Worm (Caenorhabditis elegans) whole organism, L4 larva: ENCODE measurements around the gene rpl-37.

Source experiments
- D1046.2 ChIP-seq: fragments of 200-800 bp; sonication (Bioruptor generic); IDR thresholded peaks from 2 replicates; pipeline ENCODE4 v1.3.6; 2022; ENCODE audit warnings: missing genetic modification characterization, missing compliant biosample characterization
- F37D6.2 ChIP-seq: sonication (generic microtip); optimal IDR thresholded peaks from 2 replicates; lab custom pipeline; 2016; ENCODE audit warnings: mild to moderate bottlenecking, missing genetic modification characterization, missing compliant biosample characterization
- F44E2.7 ChIP-seq: fragments of 200-800 bp; sonication (Bioruptor generic); IDR thresholded peaks from 2 replicates; pipeline ENCODE4 v2.1.2; 2022; ENCODE audit warnings: missing genetic modification characterization, missing compliant biosample characterization
- T26A8.4 ChIP-seq: fragments of 200-800 bp; sonication (Bioruptor generic); IDR thresholded peaks from 2 replicates; pipeline ENCODE4 v1.3.6; 2022; ENCODE audit warnings: missing genetic modification characterization, missing compliant biosample characterization
- Y105C5A.15 ChIP-seq: fragments of 200-800 bp; sonication (Bioruptor generic); IDR thresholded peaks from 2 replicates; pipeline ENCODE4 v1.3.6; 2022; ENCODE audit warnings: missing genetic modification characterization, missing compliant biosample characterization
- ZK546.5 ChIP-seq, 2 experiments: sonication (generic microtip); optimal IDR thresholded peaks; 2 replicates each; lab custom pipeline; 2017; ENCODE audit warnings: missing biosample characterization in 2 of 2, missing genetic modification characterization in 2 of 2
- aha-1 ChIP-seq: fragments of 150-350 bp; peaks from one replicate; lab custom pipeline; 2014; ENCODE audit warnings: missing biosample characterization, missing genetic modification characterization
- ama-1 ChIP-seq: fragments of 150-350 bp; optimal IDR thresholded peaks from 2 replicates; lab custom pipeline; 2014; ENCODE audit warnings: inconsistent platforms, mixed read lengths
- attf-4 ChIP-seq: sonication (generic microtip); optimal IDR thresholded peaks from 3 replicates; lab custom pipeline; 2017; ENCODE audit warnings: missing biosample characterization, missing genetic modification characterization
- ceh-28 ChIP-seq: fragments of 150-350 bp; optimal IDR thresholded peaks from 2 replicates; lab custom pipeline; 2014; ENCODE audit warnings: missing biosample characterization, missing genetic modification reagents, missing genetic modification characterization
- ctbp-1 ChIP-seq: fragments of 200-800 bp; sonication (Bioruptor generic); IDR thresholded peaks from 2 replicates; pipeline ENCODE4 v1.3.6; 2022; ENCODE audit warnings: missing genetic modification reagents, missing genetic modification characterization, missing compliant biosample characterization
- daf-16 ChIP-seq, 3 experiments: sonication (generic microtip); optimal IDR thresholded peaks; 2 replicates each; lab custom pipeline; 2016 to 2017; ENCODE audit warnings: missing genetic modification characterization in 3 of 3, missing genetic modification reagents in 3 of 3, mild to moderate bottlenecking in 2 of 3, missing compliant biosample characterization in 2 of 3, missing biosample characterization in 1 of 3, moderate library complexity in 1 of 3
- daf-19 ChIP-seq: fragments of 200-800 bp; sonication (Bioruptor generic); conservative IDR thresholded peaks from 2 replicates; pipeline ENCODE4 v1.3.6; 2022; ENCODE audit warnings: missing genetic modification characterization, missing compliant biosample characterization
- dmd-6 ChIP-seq: fragments of 200-800 bp; sonication (Bioruptor generic); IDR thresholded peaks from 2 replicates; pipeline ENCODE4 v1.3.6; 2022; ENCODE audit warnings: missing genetic modification reagents, missing genetic modification characterization, missing compliant biosample characterization
- dpl-1 ChIP-seq: fragments of 150-350 bp; optimal IDR thresholded peaks from 2 replicates; lab custom pipeline; 2014; ENCODE audit warnings: missing biosample characterization, missing genetic modification reagents, missing genetic modification characterization
- dve-1 ChIP-seq: sonication (generic microtip); optimal IDR thresholded peaks from 2 replicates; lab custom pipeline; 2017; ENCODE audit warnings: antibody characterized with exemption, mild to moderate bottlenecking, missing genetic modification characterization, missing compliant biosample characterization; ENCODE audit not compliant: insufficient read depth
- egl-43 ChIP-seq: fragments of 200-800 bp; sonication (Bioruptor generic); IDR thresholded peaks from 2 replicates; pipeline ENCODE4 v1.3.6; 2022; ENCODE audit warnings: missing genetic modification reagents, missing genetic modification characterization, missing compliant biosample characterization
- fkh-10 ChIP-seq: fragments of 150-350 bp; optimal IDR thresholded peaks from 2 replicates; lab custom pipeline; 2014; ENCODE audit warnings: missing biosample characterization, missing genetic modification reagents, missing genetic modification characterization
- gei-8 ChIP-seq: fragments of 200-800 bp; sonication (Bioruptor generic); optimal IDR thresholded peaks from 2 replicates; lab custom pipeline; 2018; ENCODE audit warnings: mild to moderate bottlenecking, missing genetic modification characterization, missing compliant biosample characterization
- hlh-11 ChIP-seq: fragments of 200-800 bp; sonication (Bioruptor generic); optimal IDR thresholded peaks from 2 replicates; lab custom pipeline; 2018; ENCODE audit warnings: mild to moderate bottlenecking, missing genetic modification characterization, missing compliant biosample characterization
- hlh-30 ChIP-seq: sonication (generic microtip); optimal IDR thresholded peaks from 2 replicates; lab custom pipeline; 2017; ENCODE audit warnings: antibody characterized with exemption, mild to moderate bottlenecking, missing genetic modification characterization, missing compliant biosample characterization; ENCODE audit not compliant: insufficient read depth
- hmg-1.1 ChIP-seq: fragments of 200-800 bp; sonication (Bioruptor generic); IDR thresholded peaks from 2 replicates; pipeline ENCODE4 v1.3.6; 2022; ENCODE audit warnings: missing genetic modification reagents, missing genetic modification characterization, missing compliant biosample characterization
- jun-1 ChIP-seq: fragments of 150-350 bp; optimal IDR thresholded peaks from 2 replicates; lab custom pipeline; 2014; ENCODE audit warnings: missing biosample characterization, missing genetic modification reagents, missing genetic modification characterization
- lin-13 ChIP-seq: fragments of 150-350 bp; optimal IDR thresholded peaks from 2 replicates; lab custom pipeline; 2014; ENCODE audit warnings: missing biosample characterization, missing genetic modification reagents, missing genetic modification characterization
- lin-29 ChIP-seq: fragments of 200-800 bp; sonication (Bioruptor generic); IDR thresholded peaks from 2 replicates; pipeline ENCODE4 v1.3.6; 2022; ENCODE audit warnings: missing genetic modification reagents, missing genetic modification characterization, missing compliant biosample characterization
- lin-38 ChIP-seq: fragments of 200-800 bp; sonication (Bioruptor generic); IDR thresholded peaks from 2 replicates; pipeline ENCODE4 v1.3.6; 2022; ENCODE audit warnings: missing genetic modification reagents, missing genetic modification characterization, missing compliant biosample characterization
- lin-39 ChIP-seq: fragments of 150-350 bp; optimal IDR thresholded peaks from 2 replicates; lab custom pipeline; 2014; ENCODE audit warnings: missing biosample characterization, missing genetic modification reagents, missing genetic modification characterization
- lir-3 ChIP-seq: sonication (generic microtip); optimal IDR thresholded peaks from 2 replicates; lab custom pipeline; 2016; ENCODE audit warnings: mild to moderate bottlenecking, missing genetic modification characterization, missing compliant biosample characterization
- lsy-2 ChIP-seq, 2 experiments: fragments of 150-350 bp in 1 of 2; sonication (generic microtip) in 1 of 2; optimal IDR thresholded peaks; 2 replicates each; lab custom pipeline; 2014 to 2017; ENCODE audit warnings: missing biosample characterization in 2 of 2, missing genetic modification characterization in 2 of 2
- madf-9 ChIP-seq: fragments of 200-800 bp; sonication (Bioruptor generic); conservative IDR thresholded peaks from 2 replicates; pipeline ENCODE4 v1.3.6; 2022; ENCODE audit warnings: missing genetic modification reagents, missing genetic modification characterization, missing compliant biosample characterization
- mdt-29 ChIP-seq: fragments of 200-800 bp; sonication (Bioruptor generic); IDR thresholded peaks from 2 replicates; pipeline ENCODE4 v1.3.6; 2022; ENCODE audit warnings: missing genetic modification reagents, missing genetic modification characterization, missing compliant biosample characterization
- mep-1 ChIP-seq: fragments of 150-350 bp; sonication (generic microtip); optimal IDR thresholded peaks from 3 replicates; lab custom pipeline; 2014; ENCODE audit warnings: missing biosample characterization, missing genetic modification characterization
- mes-2 ChIP-seq: sonication (generic microtip); optimal IDR thresholded peaks from 2 replicates; lab custom pipeline; 2016; ENCODE audit warnings: missing genotype, mild to moderate bottlenecking, missing genetic modification characterization, missing compliant biosample characterization; ENCODE audit not compliant: poor library complexity, severe bottlenecking
- nhr-10 ChIP-seq: fragments of 150-350 bp; optimal IDR thresholded peaks from 2 replicates; lab custom pipeline; 2014; ENCODE audit warnings: missing biosample characterization, missing genetic modification characterization
- nhr-28 ChIP-seq: fragments of 150-350 bp; optimal IDR thresholded peaks from 2 replicates; lab custom pipeline; 2014; ENCODE audit warnings: missing biosample characterization, missing genetic modification characterization
- nhr-42 ChIP-seq: fragments of 200-800 bp; sonication (Bioruptor generic); IDR thresholded peaks from 2 replicates; pipeline ENCODE4 v1.3.6; 2022; ENCODE audit warnings: missing genetic modification characterization, missing compliant biosample characterization
- rbr-2 ChIP-seq: sonication (generic microtip); optimal IDR thresholded peaks from 2 replicates; lab custom pipeline; 2016; ENCODE audit warnings: missing genotype, missing genetic modification characterization, missing compliant biosample characterization
- snpc-1.2 ChIP-seq: fragments of 200-800 bp; sonication (Bioruptor generic); IDR thresholded peaks from 2 replicates; pipeline ENCODE4 v1.3.6; 2022; ENCODE audit warnings: missing genetic modification reagents, missing genetic modification characterization, missing compliant biosample characterization
- snpc-4 ChIP-seq: fragments of 150-350 bp; optimal IDR thresholded peaks from 2 replicates; lab custom pipeline; 2014; ENCODE audit warnings: missing biosample characterization, missing genetic modification characterization
- spr-1 ChIP-seq: sonication (generic microtip); optimal IDR thresholded peaks from 2 replicates; lab custom pipeline; 2016; ENCODE audit warnings: mild to moderate bottlenecking, missing genetic modification characterization, missing compliant biosample characterization
- spr-3 ChIP-seq: fragments of 200-800 bp; sonication (Bioruptor generic); optimal IDR thresholded peaks from 2 replicates; lab custom pipeline; 2018; ENCODE audit warnings: mild to moderate bottlenecking, missing genetic modification characterization, missing compliant biosample characterization
- tag-97 ChIP-seq: fragments of 200-800 bp; sonication (Bioruptor generic); IDR thresholded peaks from 2 replicates; pipeline ENCODE4 v1.3.6; 2022; ENCODE audit warnings: missing genetic modification characterization, missing compliant biosample characterization
- tra-1 ChIP-seq: fragments of 200-800 bp; sonication (Bioruptor generic); IDR thresholded peaks from 2 replicates; pipeline ENCODE4 v1.3.6; 2022; ENCODE audit warnings: missing genetic modification reagents, missing genetic modification characterization, missing compliant biosample characterization
- unc-39 ChIP-seq: sonication (generic microtip); optimal IDR thresholded peaks from 2 replicates; lab custom pipeline; 2017; ENCODE audit warnings: missing biosample characterization, missing genetic modification characterization
- unc-62 ChIP-seq, 3 experiments: fragments of 150-350 bp in 1 of 3; sonication (generic microtip); optimal IDR thresholded peaks in 2 of 3; peaks in 1 of 3; 1 replicate in 1 of 3; 2 replicates in 2 of 3; lab custom pipeline; 2014 to 2017; ENCODE audit warnings: missing biosample characterization in 3 of 3, missing genetic modification characterization in 3 of 3, missing genetic modification reagents in 3 of 3, missing genotype in 1 of 3
- vab-7 ChIP-seq: fragments of 200-800 bp; sonication (Bioruptor generic); IDR thresholded peaks from 2 replicates; pipeline ENCODE4 v1.3.6; 2022; ENCODE audit warnings: missing genetic modification reagents, missing genetic modification characterization, missing compliant biosample characterization

Gene rpl-37

ce11 chrIII:3532035-3532434, 3.6 kb downstream of the rpl-37 start:
- TF ChIP-seq F37D6.2 (tag; lab: Kevin White, UChicago) (peak; percentile 15), hlh-11 (tag; lab: Kevin White, UChicago) (peak; percentile 51), mdt-29 (no peak), mes-2 (tag; lab: Kevin White, UChicago) (peak; percentile 53), dpl-1 (GFP tag; lab: Kevin White, UChicago) (peak; percentile 31), jun-1 (tag; lab: Kevin White, UChicago) (no peak), dve-1 (tag; lab: Kevin White, UChicago) (peak; percentile 25), daf-16 (GFP tag; optimal IDR thresholded peaks at IDR 0.05; lab: Kevin White, UChicago) (no peak), daf-16 (tag; optimal IDR thresholded peaks at IDR 0.05; lab: Kevin White, UChicago) (peak; percentile 17), madf-9 (GFP tag; lab: Robert Waterston, UW) (0 out of 2 replicates have a peak, but pooled peaks have one; percentile 12), lsy-2 (tag; optimal IDR thresholded peaks at IDR 0.05; lab: Kevin White, UChicago) (peak; percentile 57 to 62), lin-13 (GFP tag; lab: Kevin White, UChicago) (peak; percentile 18), dmd-6 (peak; percentile 38; the same call in 1 of the 2 replicates), rbr-2 (tag; lab: Kevin White, UChicago) (peak; percentile 71), attf-4 (no peak), nhr-42 (GFP tag; lab: Robert Waterston, UW) (no peak), Y105C5A.15 (GFP tag; lab: Robert Waterston, UW) (no peak), D1046.2 (GFP tag; lab: Robert Waterston, UW) (no peak), ctbp-1 (GFP tag; lab: Robert Waterston, UW) (0 out of 2 replicates have a peak, but pooled peaks have one; percentile 44), lin-38 (GFP tag; lab: Robert Waterston, UW) (peak; percentile 32), hlh-30 (tag; lab: Kevin White, UChicago) (peak; percentile 77), aha-1 (tag; lab: Kevin White, UChicago) (peak; percentile 65), spr-1 (no peak), unc-62 (GFP tag; optimal IDR thresholded peaks at IDR 0.05 in 1 of 2; lab: Kevin White, UChicago) (peak in 1 of 2 experiments; percentile 63), unc-62 (tag; optimal IDR thresholded peaks at IDR 0.05; lab: Kevin White, UChicago) (no peak), nhr-28 (tag; lab: Kevin White, UChicago) (peak; percentile 53), snpc-4 (tag; lab: Kevin White, UChicago) (no peak), ceh-28 (tag; lab: Kevin White, UChicago) (peak; percentile 36), snpc-1.2 (GFP tag; lab: Robert Waterston, UW) (no peak), mep-1 (peak; percentile 71), hmg-1.1 (GFP tag; lab: Robert Waterston, UW) (peak; percentile 75), vab-7 (GFP tag; lab: Robert Waterston, UW) (no peak)

DNA sequence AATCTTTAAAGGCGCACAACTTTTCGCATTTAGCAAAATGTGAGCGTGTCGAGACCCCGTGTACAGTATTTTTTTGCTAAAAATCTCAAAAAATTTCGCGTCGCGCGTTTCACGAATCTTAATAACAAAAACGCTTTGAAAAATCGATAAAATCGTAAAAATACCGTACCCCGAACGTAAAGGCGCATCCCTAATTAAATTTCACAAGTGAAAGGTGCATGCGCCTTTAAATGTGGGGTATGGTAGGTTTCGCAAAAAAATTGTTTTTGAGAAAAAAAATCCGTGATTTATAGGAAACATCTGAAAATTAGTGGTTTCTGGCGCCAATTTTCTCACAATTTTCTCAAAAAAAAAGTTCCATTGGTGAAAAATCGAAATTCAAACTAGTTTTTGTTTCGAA, 5.7 kb downstream of the rpl-37 start:
- TF ChIP-seq lin-38 (GFP tag; lab: Robert Waterston, UW) (peak; percentile 23; the same call in 1 of the 2 replicates), daf-19 (no peak), dpl-1 (GFP tag; lab: Kevin White, UChicago) (no peak), ama-1 (lab: Kevin White, UChicago) (no peak), ctbp-1 (GFP tag; lab: Robert Waterston, UW) (no peak), lin-29 (GFP tag; lab: Robert Waterston, UW) (no peak), lin-39 (tag; lab: Kevin White, UChicago) (no peak)

ce11 chrIII:3537401-3537800, 9.0 kb downstream of the rpl-37 start, which contains the start of gene cfap-20:
Gene cfap-20, minus strand, starts transcription at chrIII:3537501.
- 0 out of 2 replicates have a peak, but pooled peaks have one; percentile 9 for TF ChIP-seq egl-43 (GFP tag; lab: Robert Waterston, UW)
- TF ChIP-seq daf-19, result no peak
- TF ChIP-seq T26A8.4 (GFP tag; lab: Robert Waterston, UW), result no peak
- no peak for TF ChIP-seq F44E2.7 (GFP tag; lab: Robert Waterston, UW)
- TF ChIP-seq madf-9 (GFP tag; lab: Robert Waterston, UW), result no peak
- TF ChIP-seq ama-1 (lab: Kevin White, UChicago), result no peak
- TF ChIP-seq lin-38 (GFP tag; lab: Robert Waterston, UW), result peak; percentile 25; the same call in 1 of the 2 replicates
- TF ChIP-seq lir-3 (tag; lab: Kevin White, UChicago), result no peak
- TF ChIP-seq tra-1, result 0 out of 2 replicates have a peak, but pooled peaks have one; percentile 18
- TF ChIP-seq tag-97 (GFP tag; lab: Robert Waterston, UW), result no peak
- TF ChIP-seq nhr-42 (GFP tag; lab: Robert Waterston, UW), result no peak
- TF ChIP-seq unc-39, result no peak
- no peak for TF ChIP-seq gei-8 (GFP tag; lab: Kevin White, UChicago)
- TF ChIP-seq ctbp-1 (GFP tag; lab: Robert Waterston, UW), result no peak
- TF ChIP-seq ZK546.5 (tag; optimal IDR thresholded peaks at IDR 0.05; lab: Kevin White, UChicago), result no peak
- TF ChIP-seq fkh-10 (GFP tag; lab: Kevin White, UChicago), result no peak
- TF ChIP-seq spr-3, result no peak
- TF ChIP-seq nhr-10 (tag; lab: Kevin White, UChicago), result no peak
